Fruit fly (Drosophila melanogaster): ENCODE measurements around the gene CG11672.
A peak's percentile ranks its signal among the peaks of the same experiment; 100 is the strongest.

Gene CG11672

dm6 chr3R:8312037-8312436 is 21.7 kb upstream of the CG11672 start, which contains the start of the genes CG11694 and CG11698:
CG11694 (minus strand) TSS chr3R:8312137.
CG11698 (plus strand) TSS chr3R:8312188.
- TF ChIP-seq CG1620 (GFP tag; optimal IDR thresholded peaks at IDR 0.05), result no peak
- TF ChIP-seq CG7101 (tag; optimal IDR thresholded peaks at IDR 0.05), result no peak
- TF ChIP-seq kay (GFP tag; ENCODE audit: borderline replicate concordance), result no peak
- TF ChIP-seq CG12768 (GFP tag; optimal IDR thresholded peaks at IDR 0.05), result no peak
- TF ChIP-seq toe (GFP tag; optimal IDR thresholded peaks at IDR 0.05), result no peak
- TF ChIP-seq CG5204 (GFP tag; optimal IDR thresholded peaks at IDR 0.05), result no peak
- no peak for TF ChIP-seq Hr96 (GFP tag; optimal IDR thresholded peaks at IDR 0.05)
- TF ChIP-seq pad (GFP tag; optimal IDR thresholded peaks at IDR 0.05), result no peak
- TF ChIP-seq CG14711 (tag; optimal IDR thresholded peaks at IDR 0.05), result no peak
- no peak for TF ChIP-seq cnc (optimal IDR thresholded peaks at IDR 0.05)
- no peak for TF ChIP-seq cic (GFP tag; optimal IDR thresholded peaks at IDR 0.05)
- TF ChIP-seq ovo (GFP tag; optimal IDR thresholded peaks at IDR 0.05), result no peak
- TF ChIP-seq Clk (GFP tag; optimal IDR thresholded peaks at IDR 0.05), result no peak
- TF ChIP-seq bab1 (GFP tag; optimal IDR thresholded peaks at IDR 0.05), result no peak
- no peak for TF ChIP-seq CG11617 (GFP tag; optimal IDR thresholded peaks at IDR 0.05)
- TF ChIP-seq Mnt (GFP tag; optimal IDR thresholded peaks at IDR 0.05), result no peak
- no peak for TF ChIP-seq tj (GFP tag; optimal IDR thresholded peaks at IDR 0.05)
- TF ChIP-seq CG7045 (GFP tag; optimal IDR thresholded peaks at IDR 0.05), result no peak
- TF ChIP-seq CG33017 (tag; optimal IDR thresholded peaks at IDR 0.05), result no peak

DNA sequence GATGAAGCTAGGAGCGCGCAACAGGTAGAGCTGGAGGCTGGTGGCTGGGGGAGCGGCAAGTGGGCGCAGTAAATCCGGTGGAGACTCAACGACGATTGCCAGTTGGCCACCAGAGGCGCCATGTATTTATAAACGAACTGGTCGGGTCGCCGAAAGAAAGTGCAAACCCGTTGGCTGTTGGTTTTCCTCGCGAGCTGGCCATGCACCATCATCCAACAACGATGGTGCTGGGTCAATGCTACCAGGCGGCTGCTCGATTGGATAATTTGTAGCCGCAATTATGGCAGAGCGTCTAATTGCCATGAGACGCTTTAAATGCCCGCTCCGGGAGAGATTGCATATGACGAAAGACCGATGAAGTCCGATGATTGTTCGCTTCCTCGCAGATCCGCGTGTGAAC is 20.3 kb upstream of the CG11672 start, which contains the start of gene CG11693:
Gene CG11693 (minus strand): TSS at position 101 of the 400 bp plus-strand sequence.
- TF ChIP-seq Hr96 (GFP tag; optimal IDR thresholded peaks at IDR 0.05), result no peak
- no peak for TF ChIP-seq toe (GFP tag; optimal IDR thresholded peaks at IDR 0.05)
- TF ChIP-seq tj (GFP tag; optimal IDR thresholded peaks at IDR 0.05), result no peak
- TF ChIP-seq cic (GFP tag; optimal IDR thresholded peaks at IDR 0.05), result no peak
- TF ChIP-seq Clk (GFP tag; optimal IDR thresholded peaks at IDR 0.05), result no peak
- TF ChIP-seq CG14711 (tag; optimal IDR thresholded peaks at IDR 0.05), result no peak
- TF ChIP-seq CG1620 (GFP tag; optimal IDR thresholded peaks at IDR 0.05), result no peak
- no peak for TF ChIP-seq Mnt (GFP tag; optimal IDR thresholded peaks at IDR 0.05)
- no peak for TF ChIP-seq cnc (optimal IDR thresholded peaks at IDR 0.05)
- TF ChIP-seq CG33017 (tag; optimal IDR thresholded peaks at IDR 0.05), result no peak
- TF ChIP-seq pad (GFP tag; optimal IDR thresholded peaks at IDR 0.05), result no peak
- TF ChIP-seq CG11617 (GFP tag; optimal IDR thresholded peaks at IDR 0.05), result no peak
- TF ChIP-seq CG12768 (GFP tag; optimal IDR thresholded peaks at IDR 0.05), result no peak
- no peak for TF ChIP-seq ovo (GFP tag; optimal IDR thresholded peaks at IDR 0.05)

- TF ChIP-seq kay (GFP tag; ENCODE audit: borderline replicate concordance) (no peak), Mnt (GFP tag; optimal IDR thresholded peaks at IDR 0.05) (no peak), cic (GFP tag; optimal IDR thresholded peaks at IDR 0.05) (peak; percentile 24)
Observed at dm6 chr3R:8308515-8308959, 18.2 kb upstream of the CG11672 start, which contains the start of gene tex. tex (minus strand) TSS chr3R:8308645.

dm6 chr3R:8307283-8307682 is 16.9 kb upstream of the CG11672 start:
- no peak for TF ChIP-seq CG7045 (GFP tag; optimal IDR thresholded peaks at IDR 0.05)
- no peak for TF ChIP-seq toe (GFP tag; optimal IDR thresholded peaks at IDR 0.05)
- no peak for TF ChIP-seq cnc (optimal IDR thresholded peaks at IDR 0.05)
- no peak for TF ChIP-seq Clk (GFP tag; optimal IDR thresholded peaks at IDR 0.05)
- TF ChIP-seq Hr96 (GFP tag; optimal IDR thresholded peaks at IDR 0.05), result no peak
- TF ChIP-seq pad (GFP tag; optimal IDR thresholded peaks at IDR 0.05), result no peak
- no peak for TF ChIP-seq tj (GFP tag; optimal IDR thresholded peaks at IDR 0.05)
- no peak for TF ChIP-seq CG12768 (GFP tag; optimal IDR thresholded peaks at IDR 0.05)
- TF ChIP-seq CG14711 (tag; optimal IDR thresholded peaks at IDR 0.05), result no peak

- TF ChIP-seq CG12768 (GFP tag; optimal IDR thresholded peaks at IDR 0.05) (no peak), ovo (GFP tag; optimal IDR thresholded peaks at IDR 0.05) (no peak)
Observed at dm6 chr3R:8306927-8307261, 16.5 kb upstream of the CG11672 start.

DNA sequence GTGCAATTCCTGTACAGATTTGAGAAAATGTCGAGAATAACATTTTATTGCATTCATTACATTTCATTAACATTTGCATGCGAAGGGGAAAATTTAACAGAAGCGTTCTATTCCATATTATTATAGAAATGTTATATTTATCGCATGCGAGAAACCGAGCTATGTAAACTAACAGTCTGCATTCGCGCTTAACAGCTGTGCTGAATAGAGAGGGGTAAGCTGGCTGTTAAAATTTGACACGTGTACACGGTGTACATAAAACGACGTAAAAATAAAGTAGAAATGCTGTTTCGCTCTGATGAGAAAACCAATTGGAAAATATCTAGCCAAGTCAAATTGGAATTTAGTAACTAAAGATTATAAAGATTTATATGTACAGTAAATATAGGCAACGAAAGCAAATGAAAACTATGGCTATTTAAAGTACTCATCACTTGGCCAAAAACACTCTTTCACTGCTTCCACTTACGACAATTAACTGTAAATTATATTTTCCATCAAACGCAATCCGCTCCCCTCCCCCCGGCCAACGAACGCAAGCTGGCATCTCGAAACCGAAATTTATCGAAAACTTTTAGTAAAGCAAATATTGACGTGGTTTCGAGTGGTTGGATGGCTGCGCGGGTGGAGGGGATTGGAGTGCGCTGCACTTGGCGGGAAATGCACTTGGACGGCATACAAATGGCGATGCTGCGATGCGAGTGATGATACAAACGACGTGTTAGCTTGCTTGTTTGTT is 16.0 kb upstream of the CG11672 start:
- TF ChIP-seq CG12768 (GFP tag; optimal IDR thresholded peaks at IDR 0.05) (peak; percentile 2), CG5204 (GFP tag; optimal IDR thresholded peaks at IDR 0.05) (no peak), CG7045 (GFP tag; optimal IDR thresholded peaks at IDR 0.05) (no peak), pad (GFP tag; optimal IDR thresholded peaks at IDR 0.05) (peak; percentile 99)

- TF ChIP-seq CG14711 (tag; optimal IDR thresholded peaks at IDR 0.05) (peak; percentile 1), CG11617 (GFP tag; optimal IDR thresholded peaks at IDR 0.05) (peak; percentile 11), Crg-1 (GFP tag; optimal IDR thresholded peaks at IDR 0.05) (peak; percentile 74), CG1620 (GFP tag; optimal IDR thresholded peaks at IDR 0.05) (peak; percentile 76), cnc (optimal IDR thresholded peaks at IDR 0.05) (no peak), cic (GFP tag; optimal IDR thresholded peaks at IDR 0.05) (peak; percentile 64), CG33017 (tag; optimal IDR thresholded peaks at IDR 0.05) (peak; percentile 29), pad (GFP tag; optimal IDR thresholded peaks at IDR 0.05) (no peak), Clk (GFP tag; optimal IDR thresholded peaks at IDR 0.05) (peak; percentile 41), CG5204 (GFP tag; optimal IDR thresholded peaks at IDR 0.05) (no peak), kay (GFP tag; ENCODE audit: borderline replicate concordance) (no peak), tj (GFP tag; optimal IDR thresholded peaks at IDR 0.05) (no peak), CG12768 (GFP tag; optimal IDR thresholded peaks at IDR 0.05) (peak; percentile 34), ovo (GFP tag; optimal IDR thresholded peaks at IDR 0.05) (peak; percentile 21), CG7045 (GFP tag; optimal IDR thresholded peaks at IDR 0.05) (no peak), bab1 (GFP tag; optimal IDR thresholded peaks at IDR 0.05) (peak; percentile 53), toe (GFP tag; optimal IDR thresholded peaks at IDR 0.05) (peak; percentile 64), Mnt (GFP tag; optimal IDR thresholded peaks at IDR 0.05) (peak; percentile 66), Hr96 (GFP tag; optimal IDR thresholded peaks at IDR 0.05) (no peak), CG7101 (tag; optimal IDR thresholded peaks at IDR 0.05) (peak; percentile 64)
Observed at dm6 chr3R:8305110-8305509, 14.7 kb upstream of the CG11672 start, which contains the start of gene Sgt1. Sgt1 (minus strand) TSS chr3R:8305274.

Data from whole organism, adult.